Fruit fly (Drosophila melanogaster) whole organism, pupa: ENCODE results near the gene ph-d.

ENCODE experiments used
- CG10348 ChIP-seq: fragments of 200-800 bp; sonication (Bioruptor generic); IDR thresholded peaks from 2 replicates; pipeline ENCODE4 v1.3.6; 2022; ENCODE audit warnings: missing biosample characterization, missing genetic modification characterization
- CG12605 ChIP-seq: fragments of 200-800 bp; sonication (Bioruptor generic); IDR thresholded peaks from 2 replicates; pipeline ENCODE4 v1.3.6; 2022; ENCODE audit warnings: missing biosample characterization, missing genetic modification characterization
- CG13204 ChIP-seq: fragments of 200-800 bp; sonication (Bioruptor generic); optimal IDR thresholded peaks from 2 replicates; lab custom pipeline; 2018; ENCODE audit warnings: missing biosample characterization, mild to moderate bottlenecking, missing genetic modification characterization, moderate library complexity
- CG14655 ChIP-seq: fragments of 200-800 bp; sonication (Bioruptor generic); optimal IDR thresholded peaks from 3 replicates; lab custom pipeline; 2017; ENCODE audit warnings: mild to moderate bottlenecking, missing biosample characterization, missing genetic modification reagents, missing genetic modification characterization
- CG15710 ChIP-seq: fragments of 200-800 bp; sonication (Bioruptor generic); optimal IDR thresholded peaks from 2 replicates; lab custom pipeline; 2018; ENCODE audit warnings: missing biosample characterization, mild to moderate bottlenecking, missing genetic modification characterization, moderate library complexity
- CG17806 ChIP-seq: fragments of 200-800 bp; sonication (Bioruptor generic); optimal IDR thresholded peaks from 2 replicates; lab custom pipeline; 2018; ENCODE audit warnings: missing biosample characterization, mild to moderate bottlenecking, missing genetic modification characterization, moderate library complexity
- CG32121 ChIP-seq: fragments of 200-800 bp; sonication (Bioruptor generic); IDR thresholded peaks from 2 replicates; pipeline ENCODE4 v1.3.6; 2022; ENCODE audit warnings: missing biosample characterization, missing genetic modification characterization
- CG34367 ChIP-seq: fragments of 200-800 bp; sonication (Bioruptor generic); optimal IDR thresholded peaks from 2 replicates; lab custom pipeline; 2018; ENCODE audit warnings: missing biosample characterization, mild to moderate bottlenecking, missing genetic modification characterization
- CG4496 ChIP-seq: fragments of 200-800 bp; sonication (Bioruptor generic); IDR thresholded peaks from 3 replicates; pipeline ENCODE4 v1.3.6; 2022; ENCODE audit warnings: missing biosample characterization, missing genetic modification characterization
- CG8159 ChIP-seq: fragments of 200-800 bp; sonication (Bioruptor generic); optimal IDR thresholded peaks from 3 replicates; lab custom pipeline; 2018; ENCODE audit warnings: missing biosample characterization, mild to moderate bottlenecking, missing genetic modification characterization, moderate library complexity
- CG8301 ChIP-seq: fragments of 200-800 bp; sonication (Bioruptor generic); optimal IDR thresholded peaks from 2 replicates; lab custom pipeline; 2018; ENCODE audit warnings: missing biosample characterization, mild to moderate bottlenecking, missing genetic modification characterization
- CG9948 ChIP-seq: fragments of 200-800 bp; sonication (Bioruptor generic); optimal IDR thresholded peaks from 2 replicates; lab custom pipeline; 2018; ENCODE audit warnings: missing biosample characterization, mild to moderate bottlenecking, missing genetic modification characterization, moderate library complexity
- D1 ChIP-seq: fragments of 200-800 bp; sonication (Bioruptor generic); optimal IDR thresholded peaks from 2 replicates; lab custom pipeline; 2018; ENCODE audit warnings: missing biosample characterization, mild to moderate bottlenecking, missing genetic modification characterization, moderate library complexity
- EcR ChIP-seq: fragments of 200-800 bp; sonication (Bioruptor generic); optimal IDR thresholded peaks from 3 replicates; lab custom pipeline; 2019; ENCODE audit warnings: missing biosample characterization, missing genetic modification characterization, mild to moderate bottlenecking, moderate library complexity, missing genetic modification reagents
- Ets98B ChIP-seq: fragments of 200-800 bp; sonication (Bioruptor generic); IDR thresholded peaks from 2 replicates; pipeline ENCODE4 v1.3.6; 2022; ENCODE audit warnings: missing biosample characterization, missing genetic modification characterization
- Pif1A ChIP-seq: fragments of 200-800 bp; sonication (Bioruptor generic); optimal IDR thresholded peaks from 3 replicates; lab custom pipeline; 2016; ENCODE audit warnings: missing biosample characterization, missing genetic modification characterization
- Pif1B ChIP-seq: fragments of 200-800 bp; sonication (Bioruptor generic); optimal IDR thresholded peaks from 3 replicates; lab custom pipeline; 2016; ENCODE audit warnings: missing biosample characterization, missing genetic modification characterization
- Snoo ChIP-seq: fragments of 200-800 bp; sonication (Bioruptor generic); optimal IDR thresholded peaks from 3 replicates; lab custom pipeline; 2017; ENCODE audit warnings: missing biosample characterization, mild to moderate bottlenecking, missing genetic modification characterization, inconsistent platforms
- fd96Ca ChIP-seq: fragments of 200-800 bp; sonication (Bioruptor generic); IDR thresholded peaks from 3 replicates; pipeline ENCODE4 v1.3.6; 2022; ENCODE audit warnings: missing biosample characterization, missing genetic modification characterization
- gl ChIP-seq: fragments of 200-800 bp; sonication (Bioruptor generic); optimal IDR thresholded peaks from 2 replicates; lab custom pipeline; 2018; ENCODE audit warnings: missing biosample characterization, mild to moderate bottlenecking, missing genetic modification characterization
- rn ChIP-seq: fragments of 200-800 bp; sonication (Bioruptor generic); IDR thresholded peaks from 2 replicates; pipeline ENCODE4 v1.3.6; 2022; ENCODE audit warnings: missing biosample characterization, missing genetic modification characterization

Gene ph-d

DNA sequence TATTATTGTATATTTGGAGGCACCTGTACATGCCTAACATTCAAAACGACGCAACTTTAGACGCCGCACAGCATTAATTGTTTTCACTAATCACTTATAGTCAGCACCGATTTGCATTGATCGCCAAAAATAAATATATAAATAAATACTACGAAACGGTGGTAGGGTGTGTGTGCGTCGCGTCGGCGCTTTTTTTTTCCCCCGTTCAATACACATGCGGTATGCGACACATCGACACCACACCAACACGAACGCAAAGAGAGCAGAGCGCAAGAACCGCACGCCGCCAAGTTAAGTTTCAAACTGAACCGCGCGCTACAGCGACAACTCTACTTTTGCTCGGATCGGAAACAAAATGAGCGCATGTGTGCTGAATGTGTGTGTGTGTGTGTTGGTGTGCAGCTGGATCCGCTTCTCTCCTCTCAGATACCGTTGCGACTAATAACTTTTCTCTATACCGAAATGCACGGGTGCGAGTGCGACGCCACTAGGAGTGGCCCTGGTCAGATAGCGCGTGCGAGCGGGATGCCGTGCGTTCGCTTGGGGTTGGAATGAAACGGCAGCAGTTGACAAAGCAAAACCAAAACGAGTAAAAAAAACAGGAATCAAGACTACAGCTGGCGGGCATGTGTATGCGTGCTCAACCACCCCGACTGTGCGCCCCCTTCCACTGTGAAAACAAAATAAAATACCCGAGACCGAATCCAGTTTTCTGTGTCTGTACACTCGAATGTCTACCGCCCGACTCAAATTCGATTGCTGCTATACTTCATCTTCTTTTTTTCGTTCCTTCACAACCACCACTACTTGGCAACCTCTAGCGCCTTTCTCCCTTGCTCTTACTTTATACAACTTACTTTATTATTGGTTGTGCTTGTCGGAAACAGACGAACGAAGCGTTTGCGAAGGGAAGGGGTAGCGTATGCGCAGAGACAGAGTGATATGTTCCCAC is at the start of gene ph-d:
Gene ph-d, minus strand, starts transcription at position 274 of the 952 bp plus-strand sequence.
- TF ChIP-seq CG17806 (tag; lab: Kevin White, UChicago) (peak; percentile 60), Pif1A (GFP tag; lab: Kevin White, UChicago) (peak; percentile 29), CG15710 (tag; lab: Kevin White, UChicago) (peak; percentile 69), EcR (peak; percentile 10), D1 (tag; lab: Kevin White, UChicago) (no peak), CG9948 (tag; lab: Kevin White, UChicago) (peak; percentile 24), fd96Ca (GFP tag; lab: Robert Waterston, UW) (peak; percentile 89), CG8159 (tag; lab: Kevin White, UChicago) (peak; percentile 60), CG13204 (peak; percentile 78), CG34367 (tag; lab: Kevin White, UChicago) (peak; percentile 88), Snoo (tag; lab: Kevin White, UChicago) (peak; percentile 61), CG4496 (GFP tag; lab: Robert Waterston, UW) (peak; percentile 93), CG12605 (GFP tag; lab: Robert Waterston, UW) (peak; percentile 88), rn (GFP tag; lab: Robert Waterston, UW) (peak; percentile 90), CG32121 (GFP tag; lab: Robert Waterston, UW) (peak; percentile 88), CG10348 (GFP tag; lab: Robert Waterston, UW) (no peak), CG14655 (GFP tag; lab: Kevin White, UChicago) (peak; percentile 82), gl (peak; percentile 97), Ets98B (GFP tag; lab: Robert Waterston, UW) (peak; percentile 84), Pif1B (no peak), CG8301 (tag; lab: Kevin White, UChicago) (peak; percentile 76)

DNA sequence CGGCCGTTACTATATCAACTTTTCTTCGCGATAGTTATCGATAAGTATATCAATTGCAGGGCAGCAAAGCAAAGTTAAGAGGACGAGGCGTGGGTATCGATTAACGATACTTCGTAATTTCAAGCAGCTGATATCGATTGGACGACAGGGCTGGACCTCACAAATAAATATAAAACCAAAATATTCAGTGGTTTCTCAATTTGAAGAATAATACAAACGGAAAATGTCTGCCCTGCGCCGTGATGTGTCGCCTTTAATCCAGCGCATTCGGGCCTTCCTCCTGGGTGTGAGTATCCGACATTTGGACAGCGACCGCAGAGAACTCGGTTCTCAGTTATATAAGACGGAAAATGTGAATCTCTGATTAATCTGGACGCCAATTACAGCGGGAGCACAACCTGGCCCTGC is 49.3 kb upstream of the ph-d start, which contains the start of gene ND-B14.5A:
Gene ND-B14.5A, plus strand, starts transcription at position 107 of the 408 bp plus-strand sequence.
- TF ChIP-seq CG8159 (tag; lab: Kevin White, UChicago), result no peak
- TF ChIP-seq CG4496 (GFP tag; lab: Robert Waterston, UW), result 0 out of 3 replicates have a peak, but pooled peaks have one; percentile 18
- no peak for TF ChIP-seq CG8301 (tag; lab: Kevin White, UChicago)
- TF ChIP-seq, all 21 proteins: peak for 1

DNA sequence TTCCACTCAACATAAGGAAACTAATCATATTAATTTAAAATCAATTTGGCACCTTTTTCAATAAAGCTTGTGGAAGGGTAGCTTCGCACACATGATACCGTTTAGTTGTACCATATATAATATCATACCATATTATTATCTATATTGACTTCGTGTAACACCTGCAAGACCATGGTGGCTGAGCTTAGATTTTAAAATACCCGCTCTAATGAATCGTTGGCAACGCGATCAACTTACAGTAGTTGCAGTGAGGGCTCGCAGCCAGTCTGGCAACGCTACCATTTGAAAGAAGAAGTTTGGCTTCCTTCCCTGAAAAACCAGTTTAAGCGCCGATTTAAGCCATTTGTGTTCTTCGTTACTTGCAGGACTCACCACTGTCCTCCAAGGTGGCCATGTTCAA is 47.3 kb upstream of the ph-d start:
- TF ChIP-seq CG4496 (GFP tag; lab: Robert Waterston, UW), result no peak
- no peak for TF ChIP-seq CG34367 (tag; lab: Kevin White, UChicago)
- TF ChIP-seq Pif1A (GFP tag; lab: Kevin White, UChicago), result no peak
- TF ChIP-seq CG8301 (tag; lab: Kevin White, UChicago), result no peak
- no peak for TF ChIP-seq EcR
- no peak for TF ChIP-seq CG8159 (tag; lab: Kevin White, UChicago)
- no peak for TF ChIP-seq CG15710 (tag; lab: Kevin White, UChicago)
- no peak for TF ChIP-seq D1 (tag; lab: Kevin White, UChicago)
- TF ChIP-seq Pif1B, result no peak

DNA sequence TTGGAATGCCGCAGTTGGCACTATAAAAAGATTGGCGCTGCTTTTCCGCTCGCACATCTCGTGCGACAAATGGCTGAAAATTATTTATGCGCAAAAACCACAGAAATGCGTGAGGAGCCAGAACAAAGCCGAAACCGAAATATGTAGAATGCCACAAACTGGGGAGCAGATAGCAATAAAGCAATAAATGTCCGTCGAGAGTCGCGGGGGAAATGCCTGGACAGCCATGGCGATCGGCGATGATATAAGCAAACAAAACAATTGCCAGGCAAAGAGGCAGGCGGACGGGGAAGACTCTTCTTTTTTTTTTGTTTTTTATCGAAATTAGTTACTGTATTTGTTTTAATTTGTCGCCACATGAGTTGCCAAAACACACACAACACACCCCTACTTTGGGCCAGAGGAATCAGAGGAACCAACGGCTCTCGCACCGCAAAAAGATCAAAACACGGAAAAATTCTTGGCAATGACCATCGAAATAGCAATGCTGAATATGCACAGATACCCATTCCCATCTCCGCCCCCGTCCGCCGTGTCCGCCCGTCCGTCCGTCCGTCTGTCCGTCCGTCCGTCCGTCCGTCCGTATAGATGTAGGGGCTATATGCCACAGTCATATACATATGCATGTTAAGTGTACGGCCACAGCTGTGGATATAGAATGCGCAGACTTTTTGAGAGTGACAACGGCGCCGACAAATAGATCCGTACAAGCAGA is 45.6 kb upstream of the ph-d start:
- TF ChIP-seq CG17806 (tag; lab: Kevin White, UChicago) (no peak), CG9948 (tag; lab: Kevin White, UChicago) (no peak), CG14655 (GFP tag; lab: Kevin White, UChicago) (no peak), CG32121 (GFP tag; lab: Robert Waterston, UW) (peak; percentile 62)

DNA sequence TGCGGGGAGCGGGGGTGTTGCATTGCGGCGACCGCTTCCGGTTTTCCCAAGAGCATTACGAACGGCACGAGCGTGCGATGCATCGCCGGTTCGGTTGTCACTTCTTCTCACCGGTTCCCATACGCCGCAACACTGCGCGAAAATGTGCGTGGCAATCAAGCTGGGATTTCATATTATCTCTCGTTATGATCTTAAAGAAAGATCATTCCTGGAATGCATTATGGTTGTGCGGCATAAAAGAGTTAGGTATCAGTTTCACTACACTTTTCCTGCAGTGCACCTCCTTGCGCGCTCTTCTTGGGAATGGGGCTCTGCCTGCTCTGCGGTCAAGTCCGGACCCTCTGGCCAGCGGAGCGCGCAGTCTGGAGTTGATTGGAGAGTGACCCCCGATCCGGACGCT is 43.0 kb upstream of the ph-d start:
- TF ChIP-seq CG8159 (tag; lab: Kevin White, UChicago), result no peak
- no peak for TF ChIP-seq D1 (tag; lab: Kevin White, UChicago)
- TF ChIP-seq Pif1B, result no peak
- TF ChIP-seq CG10348 (GFP tag; lab: Robert Waterston, UW), result 0 out of 2 replicates have a peak, but pooled peaks have one; percentile 47
- no peak for TF ChIP-seq CG13204
- TF ChIP-seq CG9948 (tag; lab: Kevin White, UChicago), result no peak
- TF ChIP-seq EcR, result no peak
- TF ChIP-seq CG15710 (tag; lab: Kevin White, UChicago), result no peak
- peak; percentile 90 for TF ChIP-seq CG4496 (GFP tag; lab: Robert Waterston, UW)
- TF ChIP-seq gl, result no peak
- peak; percentile 49; the same call in 1 of the 2 replicates for TF ChIP-seq rn (GFP tag; lab: Robert Waterston, UW)
- TF ChIP-seq Snoo (tag; lab: Kevin White, UChicago), result no peak
- TF ChIP-seq CG34367 (tag; lab: Kevin White, UChicago), result no peak
- TF ChIP-seq Pif1A (GFP tag; lab: Kevin White, UChicago), result no peak
- TF ChIP-seq CG14655 (GFP tag; lab: Kevin White, UChicago), result no peak
- TF ChIP-seq CG17806 (tag; lab: Kevin White, UChicago), result no peak
- peak; percentile 69 for TF ChIP-seq CG32121 (GFP tag; lab: Robert Waterston, UW)
- TF ChIP-seq CG12605 (GFP tag; lab: Robert Waterston, UW), result peak; percentile 64
- TF ChIP-seq fd96Ca (GFP tag; lab: Robert Waterston, UW), result peak; percentile 87
- peak; percentile 80 for TF ChIP-seq CG8301 (tag; lab: Kevin White, UChicago)
- TF ChIP-seq Ets98B (GFP tag; lab: Robert Waterston, UW), result peak; percentile 85
